Fruit fly (Drosophila melanogaster) whole organism, embryonic: ENCODE results near the gene CG18213.

Experiments
- BtbVII ChIP-seq: fragments of 200-800 bp; sonication (Bioruptor generic); optimal IDR thresholded peaks from 3 replicates; lab custom pipeline; 2017; ENCODE audit warnings: missing biosample characterization, mild to moderate bottlenecking, missing genetic modification characterization
- Bteb2 ChIP-seq: fragments of 200-800 bp; sonication (Bioruptor generic); optimal IDR thresholded peaks from 2 replicates; lab custom pipeline; 2016; ENCODE audit warnings: missing biosample characterization, missing genetic modification characterization
- CG10462 ChIP-seq: fragments of 200-800 bp; sonication (Bioruptor generic); optimal IDR thresholded peaks from 2 replicates; lab custom pipeline; 2016; ENCODE audit warnings: missing biosample characterization, missing genetic modification characterization
- CG10959 ChIP-seq: fragments of 200-800 bp; sonication (Bioruptor generic); IDR thresholded peaks from 2 replicates; pipeline ENCODE4 v1.3.6; 2022; ENCODE audit warnings: missing biosample characterization, missing genetic modification characterization
- CG11398 ChIP-seq: fragments of 200-800 bp; sonication (Bioruptor generic); optimal IDR thresholded peaks from 2 replicates; lab custom pipeline; 2016; ENCODE audit warnings: missing biosample characterization, missing genetic modification characterization
- CG12744 ChIP-seq: fragments of 200-800 bp; sonication (Bioruptor generic); optimal IDR thresholded peaks from 2 replicates; lab custom pipeline; 2016; ENCODE audit warnings: missing biosample characterization, missing genetic modification characterization
- CG13424 ChIP-seq: fragments of 200-800 bp; sonication (Bioruptor generic); optimal IDR thresholded peaks from 2 replicates; lab custom pipeline; 2019; ENCODE audit warnings: missing biosample characterization, mild to moderate bottlenecking, missing genetic modification characterization, moderate library complexity
- CG13624 ChIP-seq: fragments of 200-800 bp; sonication (Bioruptor generic); optimal IDR thresholded peaks from 2 replicates; lab custom pipeline; 2016; ENCODE audit warnings: missing biosample characterization, missing genetic modification characterization
- CG15479 ChIP-seq: fragments of 200-800 bp; sonication (Bioruptor generic); optimal IDR thresholded peaks from 3 replicates; lab custom pipeline; 2019; ENCODE audit warnings: missing biosample characterization, mild to moderate bottlenecking, missing genetic modification characterization, moderate library complexity
- CG17328 ChIP-seq: fragments of 200-800 bp; sonication (Bioruptor generic); IDR thresholded peaks from 2 replicates; pipeline ENCODE4 v1.3.6; 2022; ENCODE audit warnings: missing biosample characterization, missing genetic modification characterization
- CG2116 ChIP-seq: fragments of 200-800 bp; sonication (Bioruptor generic); optimal IDR thresholded peaks from 3 replicates; lab custom pipeline; 2018; ENCODE audit warnings: missing biosample characterization, mild to moderate bottlenecking, missing genetic modification characterization
- CG4820 ChIP-seq: fragments of 200-800 bp; sonication (Bioruptor generic); optimal IDR thresholded peaks from 3 replicates; lab custom pipeline; 2016; ENCODE audit warnings: missing biosample characterization, missing genetic modification characterization
- CG5953 ChIP-seq: fragments of 200-800 bp; sonication (Bioruptor generic); IDR thresholded peaks from 2 replicates; pipeline ENCODE4 v1.3.6; 2022; ENCODE audit warnings: missing biosample characterization, missing genetic modification characterization
- CG8290 ChIP-seq, 3 experiments: fragments of 200-800 bp; sonication (Bioruptor generic); optimal IDR thresholded peaks; 2 replicates each; lab custom pipeline; 2016 to 2019; ENCODE audit warnings: missing biosample characterization in 3 of 3, missing genetic modification characterization in 3 of 3, mild to moderate bottlenecking in 2 of 3, moderate library complexity in 1 of 3
- CG8765 ChIP-seq: fragments of 200-800 bp; sonication (Bioruptor generic); IDR thresholded peaks from 2 replicates; pipeline ENCODE4 v1.3.6; 2022; ENCODE audit warnings: missing biosample characterization, missing genetic modification characterization
- CG9215 ChIP-seq: fragments of 200-800 bp; sonication (Bioruptor generic); IDR thresholded peaks from 2 replicates; pipeline ENCODE4 v1.3.6; 2022; ENCODE audit warnings: missing biosample characterization, missing genetic modification characterization
- Camta ChIP-seq: fragments of 200-800 bp; sonication (Bioruptor generic); optimal IDR thresholded peaks from 2 replicates; lab custom pipeline; 2016; ENCODE audit warnings: missing biosample characterization, missing genetic modification characterization
- Dek ChIP-seq: fragments of 200-800 bp; sonication (Bioruptor generic); optimal IDR thresholded peaks from 3 replicates; lab custom pipeline; 2019; ENCODE audit warnings: missing biosample characterization, mild to moderate bottlenecking, missing genetic modification characterization, moderate library complexity
- Hand ChIP-seq: fragments of 200-800 bp; sonication (Bioruptor generic); optimal IDR thresholded peaks from 2 replicates; lab custom pipeline; 2017; ENCODE audit warnings: mild to moderate bottlenecking, missing biosample characterization, missing genetic modification reagents, missing genetic modification characterization
- Med ChIP-seq: fragments of 200-800 bp; sonication (Bioruptor generic); peaks from one replicate; lab custom pipeline; 2016; ENCODE audit warnings: missing biosample characterization, missing genetic modification characterization, mild to moderate bottlenecking, inconsistent platforms, moderate library complexity
- Meics ChIP-seq: fragments of 200-800 bp; sonication (Bioruptor generic); optimal IDR thresholded peaks from 2 replicates; lab custom pipeline; 2017; ENCODE audit warnings: missing biosample characterization, mild to moderate bottlenecking, missing genetic modification characterization
- Neu2 ChIP-seq: fragments of 200-800 bp; sonication (Bioruptor generic); optimal IDR thresholded peaks from 3 replicates; lab custom pipeline; 2016; ENCODE audit warnings: missing biosample characterization, missing genetic modification characterization, borderline replicate concordance
- NfI ChIP-seq: fragments of 200-800 bp; sonication (Bioruptor generic); optimal IDR thresholded peaks from 3 replicates; lab custom pipeline; 2018; ENCODE audit warnings: missing biosample characterization, mild to moderate bottlenecking, missing genetic modification characterization, moderate library complexity
- Oaz ChIP-seq: fragments of 200-800 bp; sonication (Bioruptor generic); IDR thresholded peaks from 2 replicates; pipeline ENCODE4 v1.3.6; 2022; ENCODE audit warnings: missing biosample characterization, missing genetic modification characterization
- Sin3A ChIP-seq: fragments of >200 bp; optimal IDR thresholded peaks from 2 replicates; lab custom pipeline; 2018
- Six4 ChIP-seq: fragments of 200-800 bp; sonication (Bioruptor generic); optimal IDR thresholded peaks from 2 replicates; lab custom pipeline; 2016; ENCODE audit warnings: missing biosample characterization, missing genetic modification characterization
- Spps ChIP-seq: fragments of 200-800 bp; sonication (Bioruptor generic); optimal IDR thresholded peaks from 2 replicates; lab custom pipeline; 2018; ENCODE audit warnings: missing biosample characterization, mild to moderate bottlenecking, missing genetic modification characterization
- TFAM ChIP-seq: fragments of 200-800 bp; sonication (Bioruptor generic); optimal IDR thresholded peaks from 2 replicates; lab custom pipeline; 2017; ENCODE audit warnings: missing biosample characterization, missing genetic modification characterization, inconsistent platforms
- bowl ChIP-seq: fragments of 200-800 bp; sonication (Bioruptor generic); IDR thresholded peaks from 2 replicates; pipeline ENCODE4 v1.3.6; 2022; ENCODE audit warnings: missing biosample characterization, missing genetic modification characterization
- cad ChIP-seq: fragments of >200 bp; optimal IDR thresholded peaks from 2 replicates; lab custom pipeline; 2017; ENCODE audit warnings: missing biosample characterization, missing genetic modification characterization
- chif ChIP-seq, 2 experiments: fragments of 200-800 bp; sonication (Bioruptor generic); optimal IDR thresholded peaks; 3 replicates each; lab custom pipeline; 2016; ENCODE audit warnings: missing biosample characterization in 2 of 2, missing genetic modification characterization in 2 of 2
- dmrt99B ChIP-seq: fragments of 200-800 bp; sonication (Bioruptor generic); optimal IDR thresholded peaks from 2 replicates; lab custom pipeline; 2018; ENCODE audit warnings: missing biosample characterization, mild to moderate bottlenecking, missing genetic modification characterization, moderate library complexity
- dpn ChIP-seq, 2 experiments: fragments of 200-800 bp; sonication (Bioruptor generic); optimal IDR thresholded peaks; 3 replicates each; lab custom pipeline; 2016; ENCODE audit warnings: missing biosample characterization in 2 of 2, missing genetic modification characterization in 2 of 2
- grau ChIP-seq: fragments of 200-800 bp; optimal IDR thresholded peaks from 3 replicates; lab custom pipeline; 2019; ENCODE audit warnings: missing biosample characterization, mild to moderate bottlenecking, missing genetic modification characterization, moderate library complexity
- grn ChIP-seq: fragments of 200-800 bp; sonication (Bioruptor generic); optimal IDR thresholded peaks from 3 replicates; lab custom pipeline; 2017; ENCODE audit warnings: missing biosample characterization, missing genetic modification characterization
- lbe ChIP-seq: fragments of 200-800 bp; sonication (Bioruptor generic); optimal IDR thresholded peaks from 2 replicates; lab custom pipeline; 2016; ENCODE audit warnings: missing biosample characterization, mild to moderate bottlenecking, missing genetic modification characterization
- mam ChIP-seq: fragments of 200-800 bp; sonication (Bioruptor generic); optimal IDR thresholded peaks from 3 replicates; lab custom pipeline; 2016; ENCODE audit warnings: missing biosample characterization, missing genetic modification characterization
- pfk ChIP-seq: fragments of 200-800 bp; sonication (Bioruptor generic); optimal IDR thresholded peaks from 2 replicates; lab custom pipeline; 2018; ENCODE audit warnings: missing biosample characterization, mild to moderate bottlenecking, missing genetic modification characterization, moderate library complexity
- phol ChIP-seq: fragments of 200-800 bp; sonication (Bioruptor generic); optimal IDR thresholded peaks from 3 replicates; lab custom pipeline; 2018; ENCODE audit warnings: missing biosample characterization, mild to moderate bottlenecking, missing genetic modification characterization, moderate library complexity
- prd ChIP-seq, 3 experiments: fragments of >200 bp in 2 of 3; fragments of 200-800 bp in 1 of 3; sonication (Bioruptor generic) in 1 of 3; optimal IDR thresholded peaks in 2 of 3; IDR thresholded peaks in 1 of 3; 2 replicates in 2 of 3; 3 replicates in 1 of 3; pipeline versions ENCODE4 v1.3.6 to Lab custom; 2017 to 2022; ENCODE audit warnings: missing biosample characterization in 1 of 3, missing genetic modification characterization in 1 of 3
- pum ChIP-seq: fragments of 200-800 bp; sonication (Bioruptor generic); optimal IDR thresholded peaks from 2 replicates; lab custom pipeline; 2016; ENCODE audit warnings: missing biosample characterization, missing genetic modification characterization
- ranshi ChIP-seq: fragments of 200-800 bp; sonication (Bioruptor generic); IDR thresholded peaks from 2 replicates; pipeline ENCODE4 v1.3.6; 2022; ENCODE audit warnings: missing biosample characterization, missing genetic modification characterization
- sisA ChIP-seq: fragments of 200-800 bp; sonication (Bioruptor generic); IDR thresholded peaks from 2 replicates; pipeline ENCODE4 v1.3.6; 2022; ENCODE audit warnings: missing biosample characterization, missing genetic modification characterization
- slbo ChIP-seq: fragments of 200-800 bp; sonication (Bioruptor generic); IDR thresholded peaks from 2 replicates; pipeline ENCODE4 v1.3.6; 2022; ENCODE audit warnings: missing biosample characterization, missing genetic modification characterization
- slp2 ChIP-seq: fragments of 200-800 bp; sonication (Bioruptor generic); optimal IDR thresholded peaks from 2 replicates; lab custom pipeline; 2016; ENCODE audit warnings: missing biosample characterization, missing genetic modification characterization
- tll ChIP-seq, 2 experiments: fragments of 200-800 bp in 1 of 2; fragments of >200 bp in 1 of 2; sonication (Bioruptor generic) in 1 of 2; optimal IDR thresholded peaks; 2 replicates each; lab custom pipeline; 2017 to 2019; ENCODE audit warnings: missing biosample characterization in 2 of 2, missing genetic modification characterization in 2 of 2, mild to moderate bottlenecking in 1 of 2, moderate library complexity in 1 of 2
- tna ChIP-seq: fragments of 200-800 bp; sonication (Bioruptor generic); IDR thresholded peaks from 2 replicates; pipeline ENCODE4 v1.3.6; 2022; ENCODE audit warnings: missing biosample characterization, missing genetic modification characterization; ENCODE audit not compliant: partially characterized antibody
- vvl ChIP-seq: fragments of 200-800 bp; sonication (Bioruptor generic); IDR thresholded peaks from 2 replicates; pipeline ENCODE4 v1.3.6; 2022; ENCODE audit warnings: missing biosample characterization, missing genetic modification characterization
- zf30C ChIP-seq: fragments of 200-800 bp; sonication (Bioruptor generic); optimal IDR thresholded peaks from 3 replicates; lab custom pipeline; 2018; ENCODE audit warnings: missing biosample characterization, mild to moderate bottlenecking, missing genetic modification characterization

The CG18213 gene

DNA sequence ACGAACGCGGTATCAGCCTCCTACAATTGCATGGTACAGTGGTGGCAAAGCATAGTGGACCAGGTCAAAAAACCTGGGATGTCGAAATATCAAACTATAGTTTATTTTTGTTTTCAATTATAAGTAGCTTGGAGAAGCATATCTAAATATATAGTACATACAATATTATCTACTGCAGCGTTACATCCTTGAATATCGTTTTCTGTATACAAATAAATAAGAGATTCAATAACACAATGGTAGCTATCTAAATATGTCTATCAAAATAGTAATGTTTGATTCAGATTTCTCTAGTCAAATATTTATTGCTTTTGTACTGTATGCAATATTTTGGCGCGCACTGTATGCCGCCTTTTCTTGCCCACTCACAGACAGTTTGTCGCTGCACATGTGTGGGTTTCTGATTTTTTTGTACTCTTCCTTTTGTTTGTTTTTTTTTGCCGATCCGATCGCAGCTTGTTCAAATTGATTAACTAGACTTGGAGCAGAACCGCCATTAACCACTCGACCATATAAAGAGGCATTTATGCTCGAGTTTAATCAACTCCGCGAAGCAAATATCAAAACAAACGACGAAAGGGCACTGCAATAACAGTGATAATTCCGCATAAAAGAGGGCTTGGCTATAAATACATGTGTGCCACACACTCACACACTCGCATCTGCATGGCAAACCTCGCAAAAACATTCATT, 40.8 kb upstream of the CG18213 start (continued):
- TF ChIP-seq zf30C (no peak), CG9215 (peak; percentile 85), CG8290 (GFP tag; optimal IDR thresholded peaks at IDR 0.05; lab: Kevin White, UChicago) (peak; percentile 95), CG8290 (tag; optimal IDR thresholded peaks at IDR 0.05; lab: Kevin White, UChicago) (peak; percentile 72 to 90), CG11398 (GFP tag; lab: Kevin White, UChicago) (peak; percentile 80), Hand (peak; percentile 93), mam (GFP tag; lab: Kevin White, UChicago) (peak; percentile 88), Dek (tag; lab: Kevin White, UChicago) (peak; percentile 92), CG13424 (tag; lab: Kevin White, UChicago) (peak; percentile 96), grn (GFP tag; lab: Kevin White, UChicago) (peak; percentile 80), Spps (tag; lab: Kevin White, UChicago) (peak; percentile 94), CG10462 (GFP tag; lab: Kevin White, UChicago) (peak; percentile 94), dpn (GFP tag; optimal IDR thresholded peaks at IDR 0.05; lab: Kevin White, UChicago) (peak; percentile 90 to 94), sisA (peak; percentile 89), CG15479 (GFP tag; lab: Kevin White, UChicago) (no peak), CG4820 (peak; percentile 93), Oaz (GFP tag; lab: Robert Waterston, UW) (peak; percentile 92), cad (GFP tag; lab: Kevin White, UChicago) (no peak), Meics (GFP tag; lab: Kevin White, UChicago) (peak; percentile 95), dmrt99B (tag; lab: Kevin White, UChicago) (peak; percentile 97), Sin3A (no peak), CG13624 (GFP tag; lab: Kevin White, UChicago) (peak; percentile 92), pum (GFP tag; lab: Kevin White, UChicago) (peak; percentile 87), lbe (peak; percentile 89), slp2 (GFP tag; lab: Kevin White, UChicago) (peak; percentile 90), grau (tag; lab: Kevin White, UChicago) (peak; percentile 95), CG12744 (GFP tag; lab: Kevin White, UChicago) (peak; percentile 90), ranshi (GFP tag; lab: Robert Waterston, UW) (peak; percentile 93), Bteb2 (peak; percentile 91), chif (GFP tag; optimal IDR thresholded peaks at IDR 0.05; lab: Kevin White, UChicago) (peak; percentile 89 to 93), CG2116 (GFP tag; lab: Kevin White, UChicago) (peak; percentile 88), prd (optimal IDR thresholded peaks at IDR 0.05; lab: Kevin White, UChicago) (no peak), prd (GFP tag; IDR thresholded peaks at IDR 0.05; lab: Robert Waterston, UW) (peak; percentile 94), CG5953 (GFP tag; lab: Robert Waterston, UW) (peak; percentile 92), NfI (GFP tag; lab: Kevin White, UChicago) (peak; percentile 92), Med (GFP tag; lab: Kevin White, UChicago) (peak; percentile 97), pfk (GFP tag; lab: Kevin White, UChicago) (no peak), CG10959 (peak; percentile 77), CG17328 (GFP tag; lab: Robert Waterston, UW) (peak; percentile 94), tna (no peak), Camta (GFP tag; lab: Kevin White, UChicago) (peak; percentile 93), vvl (peak; percentile 96), phol (tag; lab: Kevin White, UChicago) (peak; percentile 97), slbo (GFP tag; lab: Robert Waterston, UW) (peak; percentile 93), Neu2 (GFP tag; lab: Kevin White, UChicago) (no peak), BtbVII (peak; percentile 95), bowl (GFP tag; lab: Robert Waterston, UW) (peak; percentile 75; the same call in 1 of the 2 replicates), CG8765 (GFP tag; lab: Robert Waterston, UW) (peak; percentile 73), TFAM (GFP tag; lab: Kevin White, UChicago) (peak; percentile 78), Six4 (peak; percentile 94), tll (GFP tag; optimal IDR thresholded peaks at IDR 0.05; lab: Kevin White, UChicago) (no peak)
